Fruit fly (Drosophila melanogaster): Measurements from ENCODE around the gene PGRP-SB2.

The PGRP-SB2 gene

dm6 chr3L:16699292-16700026, 26.9 kb upstream of the PGRP-SB2 start (continued):
- TF ChIP-seq Pdp1 (GFP tag; optimal IDR thresholded peaks at IDR 0.05) (peak in 1 of 2 experiments; percentile 75), CG14441 (GFP tag; IDR thresholded peaks at IDR 0.05) (0 out of 2 replicates have a peak, but pooled peaks have one; percentile 16), CG7987 (GFP tag; optimal IDR thresholded peaks at IDR 0.05) (no peak), CG34376 (GFP tag; optimal IDR thresholded peaks at IDR 0.05) (no peak), ERR (GFP tag; optimal IDR thresholded peaks at IDR 0.05) (no peak), CG2889 (GFP tag; IDR thresholded peaks at IDR 0.05) (no peak), trem (tag; optimal IDR thresholded peaks at IDR 0.05) (no peak), CG6765 (GFP tag; optimal IDR thresholded peaks at IDR 0.05) (no peak), sug (tag; optimal IDR thresholded peaks at IDR 0.05) (no peak), nerfin-1 (tag; optimal IDR thresholded peaks at IDR 0.05) (no peak), mirr (GFP tag; optimal IDR thresholded peaks at IDR 0.05) (no peak), grn (GFP tag; optimal IDR thresholded peaks at IDR 0.05) (peak; percentile 48), hbn (GFP tag; IDR thresholded peaks at IDR 0.05; ENCODE audit: partially characterized antibody) (no peak), CTCF (GFP tag; optimal IDR thresholded peaks at IDR 0.05) (no peak), fd102C (GFP tag; optimal IDR thresholded peaks at IDR 0.05) (no peak), MESR4 (GFP tag; optimal IDR thresholded peaks at IDR 0.05) (no peak), CG9797 (GFP tag; optimal IDR thresholded peaks at IDR 0.05) (no peak), Dip3 (GFP tag; optimal IDR thresholded peaks at IDR 0.05) (no peak), Deaf1 (tag; optimal IDR thresholded peaks at IDR 0.05) (no peak), otp (GFP tag; IDR thresholded peaks at IDR 0.05) (peak; percentile 57; the same call in 1 of the 3 replicates), TFAM (GFP tag; optimal IDR thresholded peaks at IDR 0.05) (no peak), sens (GFP tag) (peak; percentile 71), Blimp-1 (GFP tag; optimal IDR thresholded peaks at IDR 0.05) (peak; percentile 65), Med (GFP tag) (peak; percentile 71), pfk (GFP tag; optimal IDR thresholded peaks at IDR 0.05) (no peak), CG7786 (GFP tag; optimal IDR thresholded peaks at IDR 0.05) (no peak), Hr39 (optimal IDR thresholded peaks at IDR 0.05) (no peak), ssp (GFP tag; IDR thresholded peaks at IDR 0.05) (no peak), CG2875 (GFP tag; optimal IDR thresholded peaks at IDR 0.05) (no peak), CG12942 (GFP tag; optimal IDR thresholded peaks at IDR 0.05) (no peak), CG8924 (tag; optimal IDR thresholded peaks at IDR 0.05) (no peak), Gug (GFP tag; IDR thresholded peaks at IDR 0.05) (no peak), ro (GFP tag; IDR thresholded peaks at IDR 0.05) (no peak), p53 (GFP tag; optimal IDR thresholded peaks at IDR 0.05) (no peak), tup (GFP tag; optimal IDR thresholded peaks at IDR 0.05) (no peak), CG16813 (GFP tag; IDR thresholded peaks at IDR 0.05; ENCODE audit: partially characterized antibody) (no peak), psq (GFP tag; optimal IDR thresholded peaks at IDR 0.05) (no peak), wek (GFP tag; optimal IDR thresholded peaks at IDR 0.05) (peak; percentile 29), phol (tag; optimal IDR thresholded peaks at IDR 0.05) (no peak), dmrt11E (tag; optimal IDR thresholded peaks at IDR 0.05) (no peak), ato (GFP tag; IDR thresholded peaks at IDR 0.05; ENCODE audit: partially characterized antibody) (no peak), E2f1 (GFP tag; IDR thresholded peaks at IDR 0.05) (no peak), Doc3 (GFP tag; IDR thresholded peaks at IDR 0.05; ENCODE audit: partially characterized antibody) (no peak)
